Fruit fly (Drosophila melanogaster) whole organism, larva: ENCODE data around the gene witty.

Experiments
- noc ChIP-seq: fragments of 200-800 bp; sonication (Bioruptor generic); optimal IDR thresholded peaks from 3 replicates; lab custom pipeline; 2019; ENCODE audit warnings: missing biosample characterization, mild to moderate bottlenecking, missing genetic modification characterization, moderate library complexity

Gene witty

DNA sequence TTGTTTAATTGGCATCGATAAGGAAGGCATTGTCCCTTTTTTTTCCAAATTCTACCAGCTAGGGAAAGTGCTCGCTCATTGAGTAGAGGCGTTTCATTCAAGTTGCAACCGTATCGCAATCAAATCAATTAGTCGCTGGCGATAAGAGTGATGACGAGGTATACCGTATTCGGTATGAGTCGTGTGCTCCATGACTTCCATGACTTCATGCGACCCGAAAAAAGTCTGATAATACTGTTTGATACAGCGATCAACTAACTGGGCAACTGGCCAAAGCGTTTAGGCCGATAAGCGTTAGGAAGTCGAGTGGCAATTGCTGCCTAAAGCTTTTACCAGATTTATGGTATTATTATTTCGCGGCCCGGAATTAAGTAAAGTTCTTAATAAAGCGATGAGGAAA lies 6.4 kb downstream of the witty start:
- peak; percentile 51 for TF ChIP-seq noc (tag; lab: Kevin White, UChicago)

DNA sequence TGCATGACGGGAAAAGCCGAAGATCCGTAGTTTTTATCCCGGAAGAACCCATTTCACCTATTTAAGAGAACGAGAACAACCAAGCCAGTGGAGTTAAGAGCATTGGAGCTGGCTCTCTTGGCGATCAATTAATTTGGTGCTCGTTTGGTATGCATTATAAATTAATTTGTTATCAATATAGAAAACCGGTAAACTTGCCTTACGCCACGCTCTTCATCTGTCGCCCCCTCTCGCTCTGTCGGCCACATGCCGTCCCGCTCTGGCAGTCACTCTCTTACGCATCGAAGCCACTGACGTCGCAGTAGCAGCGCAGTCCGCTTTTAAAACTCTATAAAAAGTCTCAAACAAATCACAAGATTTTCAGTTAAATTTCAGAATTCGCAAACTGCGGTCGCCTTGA lies 8.2 kb downstream of the witty start, which contains the start of gene CG7778:
TSS of gene CG7778 (plus strand) at position 361 of the 400 bp plus-strand sequence.
- no peak for TF ChIP-seq noc (tag; lab: Kevin White, UChicago)

DNA sequence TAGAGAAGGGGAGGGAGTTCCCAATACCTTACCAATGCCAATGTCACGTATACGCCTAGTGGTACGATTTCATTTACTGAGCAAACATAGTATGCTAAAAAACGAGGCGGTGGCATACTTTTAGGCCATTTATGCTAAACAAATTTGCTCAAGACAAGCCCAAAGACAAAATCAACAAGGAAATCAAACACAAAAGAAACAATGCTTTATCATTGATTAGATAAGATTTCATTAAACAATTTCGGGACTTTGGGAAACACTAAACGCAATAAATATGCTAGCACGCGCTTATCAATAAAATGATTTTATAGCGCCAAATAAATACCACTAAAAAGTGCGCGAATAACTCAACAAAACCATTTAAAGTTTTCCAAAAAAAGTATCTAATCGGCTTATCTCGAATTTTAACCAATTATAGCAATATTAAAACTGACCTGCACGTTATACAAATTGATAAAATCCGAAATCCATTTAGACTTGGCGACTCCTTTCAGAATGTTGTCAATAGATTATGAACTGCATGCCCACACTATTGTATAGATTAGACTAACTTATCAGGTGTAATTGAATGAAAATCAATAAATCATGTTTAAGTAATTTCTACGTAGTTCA lies 12.6 kb downstream of the witty start:
- peak; percentile 89 for TF ChIP-seq noc (tag; lab: Kevin White, UChicago)

DNA sequence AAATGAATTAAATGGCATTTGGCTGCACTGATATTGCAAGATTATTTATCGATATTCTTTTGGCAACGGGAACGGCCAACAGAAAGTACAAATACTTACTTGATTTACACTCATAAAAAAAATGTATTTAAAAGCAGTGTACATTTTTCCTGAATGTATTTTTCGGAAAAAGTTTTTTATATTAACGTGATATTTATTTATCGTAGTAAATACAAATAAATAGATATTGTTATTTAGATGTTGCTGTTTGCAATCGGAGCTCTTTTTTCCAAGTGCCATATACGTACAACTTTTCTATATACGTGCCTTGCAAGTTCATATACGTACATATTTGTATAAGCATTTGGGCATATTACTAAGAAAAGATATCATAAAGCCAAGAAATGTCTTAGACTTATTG lies 13.2 kb downstream of the witty start:
- no peak for TF ChIP-seq noc (tag; lab: Kevin White, UChicago)

DNA sequence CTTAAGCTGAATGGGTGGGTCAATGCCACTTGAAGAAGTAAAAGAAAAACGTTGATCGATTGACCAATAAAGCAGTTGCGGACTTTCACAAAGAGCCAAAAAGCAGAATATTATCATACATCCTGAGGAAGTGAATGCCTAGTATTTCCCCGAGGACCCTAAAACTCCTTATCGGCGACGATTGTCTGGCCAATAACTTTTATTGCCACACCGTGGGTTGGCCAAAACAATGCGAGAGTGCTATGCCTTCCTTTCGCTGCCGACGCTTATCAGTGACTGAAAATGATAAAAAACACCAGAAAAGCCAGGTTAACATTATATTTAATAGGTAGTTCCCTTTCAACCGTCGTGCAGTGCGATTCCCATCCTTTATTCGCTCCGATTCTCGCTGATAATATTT lies 13.8 kb downstream of the witty start, which contains the start of gene Mur29B:
TSS of gene Mur29B (plus strand) at position 324 of the 400 bp plus-strand sequence.
- TF ChIP-seq noc (tag; lab: Kevin White, UChicago), result no peak

DNA sequence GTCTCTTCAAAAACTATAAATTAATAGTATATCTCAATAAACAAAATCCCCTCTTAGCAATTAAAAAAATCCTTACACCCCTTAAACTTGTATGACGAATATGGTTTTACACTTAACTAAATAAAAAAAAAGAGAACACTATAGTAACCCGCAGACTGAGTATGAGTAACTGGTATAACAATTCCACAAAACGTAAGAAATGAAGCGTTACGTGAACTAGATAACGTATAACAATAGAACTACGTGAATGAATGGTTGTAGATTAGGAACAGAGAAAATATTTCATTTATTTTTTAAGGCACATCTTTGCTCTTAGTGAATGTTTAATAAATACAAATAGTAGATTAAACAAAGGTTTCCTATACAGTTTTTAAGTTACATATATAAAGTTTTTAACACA lies 17.3 kb downstream of the witty start:
- TF ChIP-seq noc (tag; lab: Kevin White, UChicago), result no peak

DNA sequence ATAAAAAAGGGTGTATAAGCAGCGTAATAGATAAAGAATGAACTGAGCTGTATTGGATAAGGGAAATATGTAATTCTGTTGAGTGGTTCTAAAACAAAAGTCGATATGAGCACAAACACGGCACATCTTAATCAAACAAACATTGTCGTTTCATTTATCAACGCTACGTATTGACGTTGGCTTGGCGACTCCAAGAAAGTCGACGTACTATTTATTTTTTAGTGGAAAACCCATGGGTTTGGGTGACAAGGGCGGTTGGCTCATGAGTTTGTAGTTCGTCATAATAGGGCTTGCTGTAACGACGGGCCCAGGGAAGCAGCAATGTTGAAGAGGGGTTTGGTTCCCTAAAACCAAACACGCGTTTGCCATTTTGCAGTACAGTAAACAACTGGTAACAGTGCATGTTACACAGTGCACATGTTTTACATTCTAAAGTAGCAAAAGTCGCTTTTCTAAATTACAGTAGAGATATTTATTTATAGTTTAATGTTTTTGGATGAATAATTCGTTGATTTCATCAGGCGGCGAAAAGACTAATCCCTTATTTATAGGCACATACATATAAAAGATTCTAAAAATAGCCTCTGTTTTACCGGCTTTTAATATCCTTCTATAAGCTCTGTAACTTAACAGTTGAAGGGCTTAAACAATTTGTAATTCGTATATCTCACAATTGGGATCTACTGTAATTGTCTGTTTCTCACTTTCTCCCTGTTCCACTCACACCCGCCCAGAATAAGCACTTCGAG lies 23.3 kb downstream of the witty start:
- TF ChIP-seq noc (tag; lab: Kevin White, UChicago), result no peak

DNA sequence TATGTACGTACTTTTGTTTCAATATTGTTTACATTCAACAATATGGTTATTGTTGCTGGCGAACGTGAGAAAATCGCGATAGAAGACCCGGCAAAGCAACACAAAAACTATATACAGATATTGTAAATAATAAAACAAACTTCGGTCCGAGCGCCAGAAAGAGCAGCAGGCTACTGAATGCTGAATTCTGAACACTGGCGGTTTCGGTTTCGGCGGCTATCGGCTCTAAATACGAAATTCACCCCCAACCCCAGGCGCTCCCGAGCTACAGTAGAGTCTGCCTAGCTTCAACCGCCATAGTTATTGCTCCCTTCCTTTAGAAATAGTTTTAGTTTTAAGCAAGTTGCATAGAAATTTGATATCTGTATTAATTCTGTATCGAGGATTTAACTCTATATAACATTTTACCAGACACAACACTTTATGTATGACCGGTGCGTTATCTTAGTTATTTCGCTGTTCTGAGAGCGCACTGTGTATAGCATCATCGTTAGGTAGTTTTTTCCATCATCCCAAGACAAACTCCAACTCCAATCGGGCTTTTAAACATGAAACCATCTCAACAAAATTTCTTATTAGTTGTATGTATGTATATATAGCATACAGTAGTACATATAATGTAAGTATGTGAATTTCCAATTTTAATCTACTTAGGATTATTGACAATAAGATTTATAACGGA lies 24.3 kb downstream of the witty start, which contains the start of gene CG7627:
TSS of gene CG7627 (minus strand) at position 197 of the 682 bp plus-strand sequence.
- peak; percentile 88 for TF ChIP-seq noc (tag; lab: Kevin White, UChicago)

DNA sequence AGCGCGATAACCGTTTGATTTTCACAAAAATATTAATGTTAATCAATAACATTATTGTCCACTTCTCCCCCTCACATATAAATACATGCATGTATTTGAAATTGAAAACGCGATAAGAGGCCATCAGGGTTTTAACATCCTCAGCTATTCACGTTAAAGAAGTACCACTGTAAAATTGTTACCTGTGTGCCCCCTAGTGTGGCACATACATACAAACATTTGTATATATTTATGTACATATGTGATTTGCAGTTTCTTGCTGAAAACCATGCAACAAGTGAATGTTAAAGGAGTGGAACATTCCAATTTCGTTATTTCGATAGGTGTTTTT lies 24.8 kb downstream of the witty start:
- TF ChIP-seq noc (tag; lab: Kevin White, UChicago), result no peak

DNA sequence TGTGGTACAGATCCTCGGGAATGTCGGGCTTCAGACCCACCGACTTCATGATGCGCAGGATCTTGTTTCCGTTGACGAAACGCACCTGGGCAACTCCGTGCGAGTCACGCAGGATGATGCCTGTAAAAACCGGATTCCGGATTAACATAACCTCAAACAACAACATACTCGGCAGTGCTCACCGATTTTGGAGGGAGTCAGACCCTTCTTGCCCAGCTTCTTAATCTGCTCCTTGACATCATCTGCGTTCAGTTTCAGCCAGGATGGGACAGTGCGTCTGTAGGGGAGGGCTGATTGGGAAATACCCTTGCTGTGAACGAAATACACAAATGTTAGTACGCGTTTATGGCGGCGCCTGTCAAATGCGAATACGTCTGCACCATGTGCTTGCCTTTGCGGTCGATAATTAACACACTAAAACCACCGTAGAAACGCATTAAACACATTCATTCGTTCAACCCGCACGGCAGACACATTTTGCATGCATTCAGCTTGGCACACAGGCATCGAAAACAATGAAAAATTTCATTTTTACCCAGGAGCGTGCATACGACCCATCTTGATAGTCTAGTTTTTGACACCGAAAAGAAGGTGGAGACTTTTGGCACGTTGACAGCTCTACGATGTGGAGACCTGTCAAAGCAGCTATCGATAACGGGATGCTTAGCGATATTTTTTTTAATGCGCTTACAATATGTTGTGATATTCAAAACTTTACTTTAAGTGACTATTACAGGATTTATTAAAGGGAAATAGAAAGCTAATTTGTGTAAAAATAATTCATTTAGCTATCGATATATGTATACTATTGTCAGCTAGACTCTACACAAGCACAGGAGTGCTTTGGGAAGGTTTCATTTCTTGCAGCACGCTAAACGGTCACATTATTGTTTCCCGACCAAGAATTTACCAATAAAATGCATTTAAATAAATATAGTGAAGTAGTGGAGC lies 26.2 kb downstream of the witty start, which contains the start of the genes RpS13 and CSN8:
TSS of gene RpS13 (minus strand) at position 657 of the 951 bp plus-strand sequence.
TSS of gene CSN8 (plus strand) at position 850 of the 951 bp plus-strand sequence.
- peak; percentile 31 for TF ChIP-seq noc (tag; lab: Kevin White, UChicago)

DNA sequence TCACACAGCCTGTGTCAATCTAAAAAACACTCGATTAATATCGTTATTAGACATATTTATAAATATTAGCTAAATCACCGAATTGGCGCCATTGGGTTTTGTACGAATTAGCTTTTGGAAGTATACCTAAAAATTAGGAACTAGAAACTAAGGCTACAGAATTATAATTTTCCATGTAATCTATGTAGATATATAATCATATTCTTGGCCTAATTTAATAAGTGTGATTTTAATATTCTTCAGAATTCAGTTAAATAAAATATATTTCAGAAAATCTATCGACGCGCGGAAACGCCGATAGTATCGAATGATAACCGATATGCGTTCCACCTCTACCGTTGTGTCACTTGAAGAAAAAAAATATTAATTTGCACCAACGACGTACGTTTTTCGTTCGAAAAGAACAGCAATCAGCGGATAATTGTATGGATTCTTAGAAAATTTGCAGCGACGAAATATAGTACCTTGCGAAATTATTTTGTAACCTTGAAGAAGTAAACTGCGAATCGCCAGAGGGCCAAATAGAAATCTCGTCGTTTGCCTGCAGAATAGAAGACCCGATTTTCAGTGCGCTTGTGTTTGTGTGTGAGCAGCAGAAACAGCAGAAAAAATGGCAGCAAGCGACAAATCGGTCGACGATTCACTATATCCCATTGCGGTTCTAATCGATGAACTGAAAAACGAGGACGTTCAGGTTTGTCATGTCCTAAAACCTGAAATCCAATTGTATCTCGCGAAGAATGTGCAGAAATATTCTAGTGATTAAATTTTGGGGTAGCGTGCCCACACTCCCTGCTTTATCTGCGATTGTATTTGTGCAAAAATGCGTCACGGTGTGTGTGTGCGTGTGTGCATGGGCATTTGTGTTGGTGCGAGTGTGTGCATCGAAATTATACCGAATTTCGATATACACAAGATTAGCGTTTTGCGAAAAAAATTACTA lies 27.9 kb downstream of the witty start, which contains the start of gene Pp2A-29B:
TSS of gene Pp2A-29B (plus strand) at position 338 of the 943 bp plus-strand sequence.
- no peak for TF ChIP-seq noc (tag; lab: Kevin White, UChicago)

DNA sequence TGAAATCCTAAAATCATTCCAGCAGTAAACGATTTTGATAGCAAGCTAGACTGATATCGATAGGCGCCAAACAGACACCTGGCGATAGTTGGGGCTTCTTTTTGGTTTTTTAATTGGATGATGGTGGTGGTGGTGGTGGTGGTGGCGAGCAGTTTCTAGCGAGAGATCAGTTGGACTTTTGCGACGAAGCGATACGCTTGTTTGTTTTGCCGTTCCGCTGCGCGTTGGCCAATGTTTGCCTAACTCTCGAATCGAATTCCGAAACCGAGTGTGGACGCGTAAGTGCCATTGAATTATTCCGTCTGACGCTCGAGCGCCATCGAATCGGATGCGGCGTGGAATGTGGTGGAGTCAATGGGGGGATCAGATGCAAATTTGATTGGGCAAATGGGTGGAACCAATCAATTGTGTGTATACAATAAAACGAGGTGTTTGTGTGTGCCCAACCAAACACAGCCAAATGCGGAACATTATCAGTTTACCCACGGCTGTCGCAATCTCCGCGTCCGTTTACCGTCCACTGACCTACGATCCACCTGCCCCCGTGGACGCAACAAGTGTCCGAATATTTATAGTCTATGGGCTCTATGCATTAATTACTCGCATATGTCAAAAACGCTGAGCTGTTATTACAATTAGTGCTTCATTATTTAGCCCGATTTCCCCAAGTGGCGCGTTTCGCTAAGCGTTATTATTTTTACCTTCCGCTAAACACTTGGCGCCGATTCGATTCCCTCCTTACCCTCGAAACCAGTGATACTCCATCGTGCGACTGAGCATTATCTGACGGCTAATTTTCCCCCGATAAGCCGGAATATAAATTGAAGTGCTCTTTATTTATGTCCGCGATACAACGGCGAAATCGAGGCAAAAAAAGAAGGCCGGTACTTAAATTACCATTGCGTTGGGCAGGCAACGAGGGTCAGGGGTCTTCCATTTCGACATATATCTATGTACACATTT lies 32.6 kb downstream of the witty start, which contains the start of gene CG17292:
TSS of gene CG17292 (plus strand) at position 91 of the 963 bp plus-strand sequence.
- peak; percentile 70 for TF ChIP-seq noc (tag; lab: Kevin White, UChicago)
